Fruit fly (Drosophila melanogaster) whole organism, embryonic: Measurements from ENCODE around the gene Vti1b.

Experiments
- BEAF-32 ChIP-seq: fragments of 200-800 bp; sonication (Bioruptor generic); optimal IDR thresholded peaks from 3 replicates; lab custom pipeline; 2017; ENCODE audit warnings: missing biosample characterization, missing genetic modification characterization, mild to moderate bottlenecking, moderate library complexity, missing genetic modification reagents
- Blimp-1 ChIP-seq: fragments of 200-800 bp; sonication (Bioruptor generic); optimal IDR thresholded peaks from 3 replicates; lab custom pipeline; 2018; ENCODE audit warnings: missing biosample characterization, missing genetic modification characterization, mild to moderate bottlenecking, moderate library complexity, missing genetic modification reagents
- BtbVII ChIP-seq: fragments of 200-800 bp; sonication (Bioruptor generic); optimal IDR thresholded peaks from 3 replicates; lab custom pipeline; 2017; ENCODE audit warnings: missing biosample characterization, mild to moderate bottlenecking, missing genetic modification characterization
- C15 ChIP-seq: fragments of 200-800 bp; sonication (Bioruptor generic); IDR thresholded peaks from 3 replicates; pipeline ENCODE4 v1.3.6; 2022; ENCODE audit warnings: missing biosample characterization, missing genetic modification characterization
- CG10543 ChIP-seq: fragments of 200-800 bp; sonication (Bioruptor generic); optimal IDR thresholded peaks from 3 replicates; lab custom pipeline; 2017; ENCODE audit warnings: missing biosample characterization, mild to moderate bottlenecking, missing genetic modification characterization, moderate library complexity
- CG10979 ChIP-seq: fragments of 200-800 bp; sonication (Bioruptor generic); optimal IDR thresholded peaks from 2 replicates; lab custom pipeline; 2018; ENCODE audit warnings: missing biosample characterization, mild to moderate bottlenecking, missing genetic modification characterization, moderate library complexity
- CG11247 ChIP-seq: fragments of 200-800 bp; sonication (Bioruptor generic); IDR thresholded peaks from 2 replicates; pipeline ENCODE4 v1.3.6; 2022; ENCODE audit warnings: missing biosample characterization, missing genetic modification characterization
- CG11398 ChIP-seq: fragments of 200-800 bp; sonication (Bioruptor generic); optimal IDR thresholded peaks from 2 replicates; lab custom pipeline; 2016; ENCODE audit warnings: missing biosample characterization, missing genetic modification characterization
- CG12219 ChIP-seq: fragments of 200-800 bp; sonication (Bioruptor generic); optimal IDR thresholded peaks from 3 replicates; lab custom pipeline; 2018; ENCODE audit warnings: missing biosample characterization, mild to moderate bottlenecking, missing genetic modification characterization
- CG1529 ChIP-seq: fragments of 200-800 bp; sonication (Bioruptor generic); optimal IDR thresholded peaks from 3 replicates; lab custom pipeline; 2018; ENCODE audit warnings: missing biosample characterization, missing genetic modification characterization
- CG18262 ChIP-seq: fragments of 200-800 bp; optimal IDR thresholded peaks from 3 replicates; lab custom pipeline; 2019; ENCODE audit warnings: missing biosample characterization, mild to moderate bottlenecking, missing genetic modification characterization, moderate library complexity
- CG33213 ChIP-seq: fragments of 200-800 bp; sonication (Bioruptor generic); optimal IDR thresholded peaks from 3 replicates; lab custom pipeline; 2016; ENCODE audit warnings: missing biosample characterization, missing genetic modification characterization
- CG7357 ChIP-seq: fragments of 200-800 bp; sonication (Bioruptor generic); IDR thresholded peaks from 3 replicates; pipeline ENCODE4 v1.3.6; 2022; ENCODE audit warnings: missing biosample characterization, missing genetic modification characterization
- CG7928 ChIP-seq: fragments of 200-800 bp; sonication (Bioruptor generic); optimal IDR thresholded peaks from 2 replicates; lab custom pipeline; 2017; ENCODE audit warnings: missing biosample characterization, mild to moderate bottlenecking, missing genetic modification characterization
- CG8924 ChIP-seq: fragments of 200-800 bp; optimal IDR thresholded peaks from 3 replicates; lab custom pipeline; 2019; ENCODE audit warnings: missing biosample characterization, mild to moderate bottlenecking, missing genetic modification characterization, moderate library complexity
- CG9609 ChIP-seq: fragments of 200-800 bp; sonication (Bioruptor generic); optimal IDR thresholded peaks from 3 replicates; lab custom pipeline; 2016; ENCODE audit warnings: missing biosample characterization, missing genetic modification characterization
- CG9727 ChIP-seq: fragments of 200-800 bp; sonication (Bioruptor generic); optimal IDR thresholded peaks from 3 replicates; lab custom pipeline; 2017; ENCODE audit warnings: missing biosample characterization, mild to moderate bottlenecking, missing genetic modification characterization
- D ChIP-seq, 2 experiments: fragments of 200-800 bp in 1 of 2; fragments of >200 bp in 1 of 2; sonication (Bioruptor generic) in 1 of 2; optimal IDR thresholded peaks; 2 replicates in 1 of 2; 3 replicates in 1 of 2; lab custom pipeline; 2017; ENCODE audit warnings: mild to moderate bottlenecking in 1 of 2, missing biosample characterization in 1 of 2, missing genetic modification characterization in 1 of 2, missing genetic modification reagents in 1 of 2
- Dad ChIP-seq: fragments of 200-800 bp; sonication (Bioruptor generic); optimal IDR thresholded peaks from 3 replicates; lab custom pipeline; 2016; ENCODE audit warnings: missing biosample characterization, missing genetic modification characterization
- Ets97D ChIP-seq: fragments of 200-800 bp; sonication (Bioruptor generic); optimal IDR thresholded peaks from 3 replicates; lab custom pipeline; 2016; ENCODE audit warnings: missing biosample characterization, missing genetic modification characterization
- H15 ChIP-seq: fragments of 200-800 bp; sonication (Bioruptor generic); IDR thresholded peaks from 3 replicates; pipeline ENCODE4 v1.3.6; 2022; ENCODE audit warnings: missing biosample characterization, missing genetic modification characterization
- HmgD ChIP-seq: fragments of 200-800 bp; sonication (Bioruptor generic); optimal IDR thresholded peaks from 3 replicates; lab custom pipeline; 2016; ENCODE audit warnings: missing biosample characterization, missing genetic modification characterization
- MBD-R2 ChIP-seq: fragments of 200-800 bp; sonication (Bioruptor generic); IDR thresholded peaks from 2 replicates; pipeline ENCODE4 v1.3.6; 2022; ENCODE audit warnings: missing biosample characterization, missing genetic modification characterization
- Myb ChIP-seq: fragments of 200-800 bp; sonication (Bioruptor generic); optimal IDR thresholded peaks from 2 replicates; lab custom pipeline; 2016; ENCODE audit warnings: missing biosample characterization, missing genetic modification characterization
- Pdp1 ChIP-seq, 2 experiments: fragments of 200-800 bp; sonication (Bioruptor generic); optimal IDR thresholded peaks; 3 replicates each; lab custom pipeline; 2016; ENCODE audit warnings: missing biosample characterization in 2 of 2, missing genetic modification characterization in 2 of 2, mild to moderate bottlenecking in 1 of 2, moderate library complexity in 1 of 2
- Sox100B ChIP-seq: fragments of 200-800 bp; sonication (Bioruptor generic); optimal IDR thresholded peaks from 3 replicates; lab custom pipeline; 2018; ENCODE audit warnings: missing biosample characterization, mild to moderate bottlenecking, missing genetic modification characterization
- Sry-δ ChIP-seq: fragments of 200-800 bp; sonication (Bioruptor generic); optimal IDR thresholded peaks from 2 replicates; lab custom pipeline; 2016; ENCODE audit warnings: missing biosample characterization, missing genetic modification characterization
- ap ChIP-seq: fragments of 200-800 bp; sonication (Bioruptor generic); IDR thresholded peaks from 2 replicates; pipeline ENCODE4 v1.3.6; 2022; ENCODE audit warnings: missing biosample characterization, missing genetic modification characterization
- bcd ChIP-seq: fragments of 200-800 bp; sonication (Bioruptor generic); optimal IDR thresholded peaks from 2 replicates; lab custom pipeline; 2017; ENCODE audit warnings: missing biosample characterization, mild to moderate bottlenecking, missing genetic modification characterization
- btn ChIP-seq: fragments of 200-800 bp; sonication (Bioruptor generic); optimal IDR thresholded peaks from 2 replicates; lab custom pipeline; 2016; ENCODE audit warnings: missing biosample characterization, missing genetic modification characterization
- chinmo ChIP-seq: fragments of 200-800 bp; sonication (Bioruptor generic); IDR thresholded peaks from 4 replicates; pipeline ENCODE4 v1.3.6; 2022; ENCODE audit warnings: missing biosample characterization, missing genetic modification characterization; ENCODE audit not compliant: partially characterized antibody
- cwo ChIP-seq: fragments of 200-800 bp; sonication (Bioruptor generic); optimal IDR thresholded peaks from 3 replicates; lab custom pipeline; 2017; ENCODE audit warnings: missing biosample characterization, missing genetic modification characterization, mild to moderate bottlenecking, moderate library complexity, missing genetic modification reagents
- ham ChIP-seq: fragments of 200-800 bp; sonication (Bioruptor generic); IDR thresholded peaks from 2 replicates; pipeline ENCODE4 v1.3.6; 2022; ENCODE audit warnings: missing biosample characterization, missing genetic modification characterization
- hbn ChIP-seq: fragments of 200-800 bp; sonication (Bioruptor generic); IDR thresholded peaks from 2 replicates; pipeline ENCODE4 v1.3.6; 2022; ENCODE audit warnings: missing biosample characterization, missing genetic modification characterization; ENCODE audit not compliant: partially characterized antibody
- jing ChIP-seq: fragments of 200-800 bp; sonication (Bioruptor generic); optimal IDR thresholded peaks from 2 replicates; lab custom pipeline; 2018; ENCODE audit warnings: missing biosample characterization, mild to moderate bottlenecking, missing genetic modification characterization
- lbe ChIP-seq: fragments of 200-800 bp; sonication (Bioruptor generic); optimal IDR thresholded peaks from 2 replicates; lab custom pipeline; 2016; ENCODE audit warnings: missing biosample characterization, mild to moderate bottlenecking, missing genetic modification characterization
- lov ChIP-seq, 2 experiments: fragments of 200-800 bp in 1 of 2; fragments of >200 bp in 1 of 2; sonication (Bioruptor generic) in 1 of 2; IDR thresholded peaks in 1 of 2; optimal IDR thresholded peaks in 1 of 2; 2 replicates in 1 of 2; 3 replicates in 1 of 2; pipeline versions ENCODE4 v1.3.6 to Lab custom; 2017 to 2022; ENCODE audit warnings: missing biosample characterization in 1 of 2, missing genetic modification characterization in 1 of 2
- mirr ChIP-seq: fragments of 200-800 bp; sonication (Bioruptor generic); optimal IDR thresholded peaks from 3 replicates; lab custom pipeline; 2018; ENCODE audit warnings: missing biosample characterization, mild to moderate bottlenecking, missing genetic modification characterization
- nerfin-1 ChIP-seq: fragments of 200-800 bp; sonication (Bioruptor generic); optimal IDR thresholded peaks from 3 replicates; lab custom pipeline; 2019; ENCODE audit warnings: missing biosample characterization, mild to moderate bottlenecking, missing genetic modification characterization, moderate library complexity
- otp ChIP-seq: fragments of 200-800 bp; sonication (Bioruptor generic); IDR thresholded peaks from 3 replicates; pipeline ENCODE4, ENCODE4 v1.3.6; 2022; ENCODE audit warnings: missing biosample characterization, missing genetic modification characterization
- rib ChIP-seq: fragments of 200-800 bp; sonication (Bioruptor generic); IDR thresholded peaks from 2 replicates; pipeline ENCODE4 v1.3.6; 2022; ENCODE audit warnings: missing biosample characterization, missing genetic modification characterization
- row ChIP-seq: fragments of 200-800 bp; sonication (Bioruptor generic); IDR thresholded peaks from 3 replicates; pipeline ENCODE4 v1.3.6; 2022; ENCODE audit warnings: missing biosample characterization, missing genetic modification characterization
- sim ChIP-seq: fragments of 200-800 bp; sonication (Bioruptor generic); IDR thresholded peaks from 2 replicates; pipeline ENCODE4 v1.3.6; 2022; ENCODE audit warnings: missing biosample characterization, missing genetic modification characterization
- sima ChIP-seq: fragments of 200-800 bp; sonication (Bioruptor generic); optimal IDR thresholded peaks from 2 replicates; lab custom pipeline; 2016; ENCODE audit warnings: missing biosample characterization, missing genetic modification characterization
- sob ChIP-seq: fragments of 200-800 bp; sonication (Bioruptor generic); IDR thresholded peaks from 2 replicates; pipeline ENCODE4 v1.3.6; 2022; ENCODE audit warnings: missing biosample characterization, missing genetic modification characterization
- sqz ChIP-seq: fragments of 200-800 bp; sonication (Bioruptor generic); optimal IDR thresholded peaks from 3 replicates; lab custom pipeline; 2018; ENCODE audit warnings: missing biosample characterization, mild to moderate bottlenecking, missing genetic modification characterization
- tx ChIP-seq: fragments of 200-800 bp; sonication (Bioruptor generic); optimal IDR thresholded peaks from 2 replicates; lab custom pipeline; 2016; ENCODE audit warnings: missing biosample characterization, missing genetic modification characterization
- zf30C ChIP-seq: fragments of 200-800 bp; sonication (Bioruptor generic); optimal IDR thresholded peaks from 3 replicates; lab custom pipeline; 2018; ENCODE audit warnings: missing biosample characterization, mild to moderate bottlenecking, missing genetic modification characterization

Vti1b gene

DNA sequence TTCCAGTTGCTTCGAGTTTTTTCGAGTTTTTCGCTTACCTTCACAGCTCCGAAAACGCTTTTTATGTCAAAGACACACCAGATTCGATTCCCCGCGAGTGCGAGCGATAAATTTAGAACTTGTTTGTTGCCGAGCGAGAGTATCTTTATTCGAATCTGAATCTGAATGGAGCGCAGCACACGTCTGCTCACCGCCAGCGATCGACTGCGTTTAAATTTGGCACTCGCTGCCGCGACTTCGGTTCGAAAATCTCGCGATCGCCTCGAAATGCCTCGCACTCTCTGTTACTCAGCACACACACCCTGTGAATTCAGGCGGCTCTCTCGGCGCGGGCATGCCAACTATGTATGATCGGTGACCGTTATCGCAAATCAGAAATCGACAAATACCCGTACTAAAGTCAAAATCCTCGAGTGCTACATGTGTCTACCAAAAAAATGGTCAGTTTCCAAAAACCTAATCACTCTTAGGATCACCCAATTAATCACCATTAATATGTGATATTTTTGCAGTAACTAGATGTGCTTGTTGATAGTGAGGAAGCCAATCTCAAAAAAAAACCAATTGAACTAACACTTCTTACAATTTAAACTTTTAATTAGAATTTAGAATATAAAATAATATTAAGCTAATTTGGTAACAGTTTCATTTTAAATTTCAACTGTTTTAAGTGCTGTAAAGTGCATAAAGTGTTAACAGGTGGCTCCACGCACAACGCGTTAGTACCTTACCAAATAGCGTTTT lies 2.3 kb downstream of the Vti1b start, which contains the start of gene Vha100-2 (continued):
- TF ChIP-seq H15 (GFP tag; lab: Robert Waterston, UW): no peak
- no peak for TF ChIP-seq lov (optimal IDR thresholded peaks at IDR 0.05; lab: Kevin White, UChicago)
- 0 out of 3 replicates have a peak, but pooled peaks have one; percentile 55 for TF ChIP-seq lov (GFP tag; IDR thresholded peaks at IDR 0.05; lab: Robert Waterston, UW)
- TF ChIP-seq btn (GFP tag; lab: Kevin White, UChicago): no peak
- peak; percentile 45 for TF ChIP-seq BEAF-32 (GFP tag; lab: Kevin White, UChicago)
- TF ChIP-seq ham (GFP tag; lab: Robert Waterston, UW): no peak
- no peak for TF ChIP-seq D (optimal IDR thresholded peaks at IDR 0.05; lab: Kevin White, UChicago)
- TF ChIP-seq D (GFP tag; optimal IDR thresholded peaks at IDR 0.05; lab: Kevin White, UChicago): no peak
- peak; percentile 81 for TF ChIP-seq rib (GFP tag; lab: Robert Waterston, UW)
- TF ChIP-seq CG11247 (GFP tag; lab: Robert Waterston, UW): peak; percentile 46
- no peak for TF ChIP-seq tx (GFP tag; lab: Kevin White, UChicago)
- 0 out of 3 replicates have a peak, but pooled peaks have one; percentile 22 for TF ChIP-seq otp (GFP tag; lab: Robert Waterston, UW)
- TF ChIP-seq Ets97D (GFP tag; lab: Kevin White, UChicago): peak; percentile 62
- TF ChIP-seq ap (GFP tag; lab: Robert Waterston, UW): 0 out of 2 replicates have a peak, but pooled peaks have one; percentile 33
- TF ChIP-seq hbn (GFP tag; lab: Robert Waterston, UW): no peak
- no peak for TF ChIP-seq C15 (GFP tag; lab: Robert Waterston, UW)
- TF ChIP-seq cwo (GFP tag; lab: Kevin White, UChicago): peak; percentile 75
- no peak for TF ChIP-seq CG18262 (tag; lab: Kevin White, UChicago)
- no peak for TF ChIP-seq Pdp1 (GFP tag; optimal IDR thresholded peaks at IDR 0.05; lab: Kevin White, UChicago)
- TF ChIP-seq nerfin-1 (tag; lab: Kevin White, UChicago): no peak
- no peak for TF ChIP-seq sim (GFP tag; lab: Robert Waterston, UW)
- TF ChIP-seq CG1529 (GFP tag; lab: Kevin White, UChicago): peak; percentile 5
- peak; percentile 28 for TF ChIP-seq BtbVII (GFP tag; lab: Kevin White, UChicago)
- TF ChIP-seq Sox100B (GFP tag; lab: Kevin White, UChicago): peak; percentile 39
- peak; percentile 16 for TF ChIP-seq CG9727 (GFP tag; lab: Kevin White, UChicago)
- peak; percentile 70 for TF ChIP-seq mirr (GFP tag; lab: Kevin White, UChicago)
- TF ChIP-seq CG8924 (tag; lab: Kevin White, UChicago): peak; percentile 16
- peak; percentile 43 for TF ChIP-seq sob (GFP tag; lab: Robert Waterston, UW)
- TF ChIP-seq Myb (GFP tag; lab: Kevin White, UChicago): peak; percentile 97
- TF ChIP-seq CG10543 (GFP tag; lab: Kevin White, UChicago): peak; percentile 86
- no peak for TF ChIP-seq sima (GFP tag; lab: Kevin White, UChicago)
- TF ChIP-seq CG12219: peak; percentile 1
- TF ChIP-seq zf30C (GFP tag; lab: Kevin White, UChicago): peak; percentile 7
- TF ChIP-seq CG9609 (GFP tag; lab: Kevin White, UChicago): no peak
- no peak for TF ChIP-seq CG7928 (GFP tag; lab: Kevin White, UChicago)
- peak; percentile 7 for TF ChIP-seq Blimp-1 (GFP tag; lab: Kevin White, UChicago)
- no peak for TF ChIP-seq jing
- TF ChIP-seq CG7357: no peak; the same call in 2 of the 3 replicates
- no peak for TF ChIP-seq CG11398
- no peak for TF ChIP-seq Dad (GFP tag; lab: Kevin White, UChicago)
- TF ChIP-seq CG33213 (GFP tag; lab: Kevin White, UChicago): peak; percentile 20
- TF ChIP-seq MBD-R2 (GFP tag; lab: Robert Waterston, UW): no peak
- TF ChIP-seq chinmo (GFP tag; lab: Robert Waterston, UW): peak; percentile 72; the same call in 2 of the 4 replicates
- peak; percentile 83 for TF ChIP-seq row
- peak; percentile 30 for TF ChIP-seq bcd (GFP tag; lab: Kevin White, UChicago)
- peak; percentile 10 for TF ChIP-seq Sry-δ (GFP tag; lab: Kevin White, UChicago)
- no peak for TF ChIP-seq CG10979 (tag; lab: Kevin White, UChicago)
- peak; percentile 51 for TF ChIP-seq lbe
- peak; percentile 3 for TF ChIP-seq HmgD
- TF ChIP-seq sqz (GFP tag; lab: Kevin White, UChicago): peak; percentile 26
